Fruit fly (Drosophila melanogaster) whole organism, pupa: ENCODE results near the gene CG4456.

Experiments
- CG10348 ChIP-seq: fragments of 200-800 bp; sonication (Bioruptor generic); IDR thresholded peaks from 2 replicates; pipeline ENCODE4 v1.3.6; 2022; ENCODE audit warnings: missing biosample characterization, missing genetic modification characterization
- CG12605 ChIP-seq: fragments of 200-800 bp; sonication (Bioruptor generic); IDR thresholded peaks from 2 replicates; pipeline ENCODE4 v1.3.6; 2022; ENCODE audit warnings: missing biosample characterization, missing genetic modification characterization
- CG13204 ChIP-seq: fragments of 200-800 bp; sonication (Bioruptor generic); optimal IDR thresholded peaks from 2 replicates; lab custom pipeline; 2018; ENCODE audit warnings: missing biosample characterization, mild to moderate bottlenecking, missing genetic modification characterization, moderate library complexity
- CG14655 ChIP-seq: fragments of 200-800 bp; sonication (Bioruptor generic); optimal IDR thresholded peaks from 3 replicates; lab custom pipeline; 2017; ENCODE audit warnings: mild to moderate bottlenecking, missing biosample characterization, missing genetic modification reagents, missing genetic modification characterization
- CG15710 ChIP-seq: fragments of 200-800 bp; sonication (Bioruptor generic); optimal IDR thresholded peaks from 2 replicates; lab custom pipeline; 2018; ENCODE audit warnings: missing biosample characterization, mild to moderate bottlenecking, missing genetic modification characterization, moderate library complexity
- CG17806 ChIP-seq: fragments of 200-800 bp; sonication (Bioruptor generic); optimal IDR thresholded peaks from 2 replicates; lab custom pipeline; 2018; ENCODE audit warnings: missing biosample characterization, mild to moderate bottlenecking, missing genetic modification characterization, moderate library complexity
- CG32121 ChIP-seq: fragments of 200-800 bp; sonication (Bioruptor generic); IDR thresholded peaks from 2 replicates; pipeline ENCODE4 v1.3.6; 2022; ENCODE audit warnings: missing biosample characterization, missing genetic modification characterization
- CG34367 ChIP-seq: fragments of 200-800 bp; sonication (Bioruptor generic); optimal IDR thresholded peaks from 2 replicates; lab custom pipeline; 2018; ENCODE audit warnings: missing biosample characterization, mild to moderate bottlenecking, missing genetic modification characterization
- CG4496 ChIP-seq: fragments of 200-800 bp; sonication (Bioruptor generic); IDR thresholded peaks from 3 replicates; pipeline ENCODE4 v1.3.6; 2022; ENCODE audit warnings: missing biosample characterization, missing genetic modification characterization
- CG8159 ChIP-seq: fragments of 200-800 bp; sonication (Bioruptor generic); optimal IDR thresholded peaks from 3 replicates; lab custom pipeline; 2018; ENCODE audit warnings: missing biosample characterization, mild to moderate bottlenecking, missing genetic modification characterization, moderate library complexity
- CG8301 ChIP-seq: fragments of 200-800 bp; sonication (Bioruptor generic); optimal IDR thresholded peaks from 2 replicates; lab custom pipeline; 2018; ENCODE audit warnings: missing biosample characterization, mild to moderate bottlenecking, missing genetic modification characterization
- CG9948 ChIP-seq: fragments of 200-800 bp; sonication (Bioruptor generic); optimal IDR thresholded peaks from 2 replicates; lab custom pipeline; 2018; ENCODE audit warnings: missing biosample characterization, mild to moderate bottlenecking, missing genetic modification characterization, moderate library complexity
- D1 ChIP-seq: fragments of 200-800 bp; sonication (Bioruptor generic); optimal IDR thresholded peaks from 2 replicates; lab custom pipeline; 2018; ENCODE audit warnings: missing biosample characterization, mild to moderate bottlenecking, missing genetic modification characterization, moderate library complexity
- EcR ChIP-seq: fragments of 200-800 bp; sonication (Bioruptor generic); optimal IDR thresholded peaks from 3 replicates; lab custom pipeline; 2019; ENCODE audit warnings: missing biosample characterization, missing genetic modification characterization, mild to moderate bottlenecking, moderate library complexity, missing genetic modification reagents
- Ets98B ChIP-seq: fragments of 200-800 bp; sonication (Bioruptor generic); IDR thresholded peaks from 2 replicates; pipeline ENCODE4 v1.3.6; 2022; ENCODE audit warnings: missing biosample characterization, missing genetic modification characterization
- Pif1A ChIP-seq: fragments of 200-800 bp; sonication (Bioruptor generic); optimal IDR thresholded peaks from 3 replicates; lab custom pipeline; 2016; ENCODE audit warnings: missing biosample characterization, missing genetic modification characterization
- Pif1B ChIP-seq: fragments of 200-800 bp; sonication (Bioruptor generic); optimal IDR thresholded peaks from 3 replicates; lab custom pipeline; 2016; ENCODE audit warnings: missing biosample characterization, missing genetic modification characterization
- Snoo ChIP-seq: fragments of 200-800 bp; sonication (Bioruptor generic); optimal IDR thresholded peaks from 3 replicates; lab custom pipeline; 2017; ENCODE audit warnings: missing biosample characterization, mild to moderate bottlenecking, missing genetic modification characterization, inconsistent platforms
- fd96Ca ChIP-seq: fragments of 200-800 bp; sonication (Bioruptor generic); IDR thresholded peaks from 3 replicates; pipeline ENCODE4 v1.3.6; 2022; ENCODE audit warnings: missing biosample characterization, missing genetic modification characterization
- gl ChIP-seq: fragments of 200-800 bp; sonication (Bioruptor generic); optimal IDR thresholded peaks from 2 replicates; lab custom pipeline; 2018; ENCODE audit warnings: missing biosample characterization, mild to moderate bottlenecking, missing genetic modification characterization
- rn ChIP-seq: fragments of 200-800 bp; sonication (Bioruptor generic); IDR thresholded peaks from 2 replicates; pipeline ENCODE4 v1.3.6; 2022; ENCODE audit warnings: missing biosample characterization, missing genetic modification characterization

Gene CG4456

dm6 chr3L:9404497-9404896, 32.0 kb downstream of the CG4456 start, which contains the start of gene Cpr67B:
TSS of gene Cpr67B (plus strand) at chr3L:9404797.
- no peak for TF ChIP-seq CG32121
- TF ChIP-seq CG34367 (tag; lab: Kevin White, UChicago), result no peak
- no peak for TF ChIP-seq Pif1A
- TF ChIP-seq Snoo, result no peak
- TF ChIP-seq CG8301 (tag; lab: Kevin White, UChicago), result no peak
- TF ChIP-seq gl (tag; lab: Kevin White, UChicago), result no peak
- TF ChIP-seq EcR (GFP tag; lab: Kevin White, UChicago), result no peak
- no peak for TF ChIP-seq CG10348
- TF ChIP-seq Ets98B (GFP tag; lab: Robert Waterston, UW), result no peak
- TF ChIP-seq fd96Ca (GFP tag; lab: Robert Waterston, UW), result no peak
- no peak for TF ChIP-seq CG4496 (GFP tag; lab: Robert Waterston, UW)
- no peak for TF ChIP-seq CG9948
- TF ChIP-seq D1 (tag; lab: Kevin White, UChicago), result no peak
- no peak for TF ChIP-seq rn (GFP tag; lab: Robert Waterston, UW)
- no peak for TF ChIP-seq CG17806 (tag; lab: Kevin White, UChicago)
- TF ChIP-seq Pif1B (GFP tag; lab: Kevin White, UChicago), result no peak
- TF ChIP-seq, all 21 proteins: peak for 0

- no peak for TF ChIP-seq CG34367 (tag; lab: Kevin White, UChicago)
- no peak for TF ChIP-seq fd96Ca (GFP tag; lab: Robert Waterston, UW)
- no peak for TF ChIP-seq CG14655 (GFP tag; lab: Kevin White, UChicago)
- TF ChIP-seq CG4496 (GFP tag; lab: Robert Waterston, UW), result no peak
- TF ChIP-seq Pif1B (GFP tag; lab: Kevin White, UChicago), result no peak
- TF ChIP-seq gl (tag; lab: Kevin White, UChicago), result no peak
- TF ChIP-seq rn (GFP tag; lab: Robert Waterston, UW), result no peak
- TF ChIP-seq D1 (tag; lab: Kevin White, UChicago), result no peak
- no peak for TF ChIP-seq CG8301 (tag; lab: Kevin White, UChicago)
- no peak for TF ChIP-seq CG17806 (tag; lab: Kevin White, UChicago)
- no peak for TF ChIP-seq Ets98B (GFP tag; lab: Robert Waterston, UW)
- TF ChIP-seq Snoo, result no peak
- TF ChIP-seq CG12605 (GFP tag; lab: Robert Waterston, UW), result no peak
- TF ChIP-seq CG9948, result no peak
- TF ChIP-seq EcR (GFP tag; lab: Kevin White, UChicago), result no peak
- no peak for TF ChIP-seq Pif1A
- no peak for TF ChIP-seq CG13204 (GFP tag; lab: Kevin White, UChicago)
- no peak for TF ChIP-seq CG15710 (tag; lab: Kevin White, UChicago)
- no peak for TF ChIP-seq CG10348
- TF ChIP-seq, all 21 proteins: peak for 0
Observed at dm6 chr3L:9410030-9410589, 37.6 kb downstream of the CG4456 start.

- TF ChIP-seq Ets98B (GFP tag; lab: Robert Waterston, UW) (peak; percentile 61), fd96Ca (GFP tag; lab: Robert Waterston, UW) (peak; percentile 65; the same call in 2 of the 3 replicates), CG15710 (tag; lab: Kevin White, UChicago) (peak; percentile 76), D1 (tag; lab: Kevin White, UChicago) (no peak), Pif1A (peak; percentile 59), EcR (GFP tag; lab: Kevin White, UChicago) (peak; percentile 64), gl (tag; lab: Kevin White, UChicago) (no peak), CG4496 (GFP tag; lab: Robert Waterston, UW) (peak; percentile 75; the same call in 2 of the 3 replicates), CG13204 (GFP tag; lab: Kevin White, UChicago) (no peak), CG17806 (tag; lab: Kevin White, UChicago) (peak; percentile 61), Snoo (peak; percentile 51), CG8301 (tag; lab: Kevin White, UChicago) (peak; percentile 36), Pif1B (GFP tag; lab: Kevin White, UChicago) (peak; percentile 57), CG8159 (tag; lab: Kevin White, UChicago) (peak; percentile 61), CG34367 (tag; lab: Kevin White, UChicago) (peak; percentile 52), rn (GFP tag; lab: Robert Waterston, UW) (0 out of 2 replicates have a peak, but pooled peaks have one; percentile 7), CG32121 (peak; percentile 70), CG9948 (peak; percentile 64), CG10348 (no peak), CG12605 (GFP tag; lab: Robert Waterston, UW) (peak; percentile 60)
- TF ChIP-seq, all 21 proteins: peak for 16
Observed at dm6 chr3L:9410754-9411423, 38.4 kb downstream of the CG4456 start, which contains the start of the genes CG4022 and Cpsf5. TSS of gene CG4022 (minus strand) at chr3L:9410832. TSS of gene Cpsf5 (plus strand) at chr3L:9411038.

dm6 chr3L:9417288-9417687, 44.8 kb downstream of the CG4456 start, which contains the start of gene CG3982:
TSS of gene CG3982 (minus strand) at chr3L:9417388.
- TF ChIP-seq CG34367 (tag; lab: Kevin White, UChicago) (no peak), CG9948 (no peak), gl (tag; lab: Kevin White, UChicago) (no peak)
- TF ChIP-seq, all 21 proteins: peak for 0

- peak; percentile 89 for TF ChIP-seq fd96Ca (GFP tag; lab: Robert Waterston, UW)
- peak; percentile 45 for TF ChIP-seq CG9948
- peak; percentile 60 for TF ChIP-seq rn (GFP tag; lab: Robert Waterston, UW)
- TF ChIP-seq Pif1B (GFP tag; lab: Kevin White, UChicago), result peak; percentile 5
- peak; percentile 85 for TF ChIP-seq Ets98B (GFP tag; lab: Robert Waterston, UW)
- TF ChIP-seq Snoo, result peak; percentile 21
- TF ChIP-seq CG10348, result no peak
- peak; percentile 47 for TF ChIP-seq CG8159 (tag; lab: Kevin White, UChicago)
- TF ChIP-seq CG13204 (GFP tag; lab: Kevin White, UChicago), result no peak
- TF ChIP-seq gl (tag; lab: Kevin White, UChicago), result no peak
- peak; percentile 62 for TF ChIP-seq CG12605 (GFP tag; lab: Robert Waterston, UW)
- peak; percentile 85 for TF ChIP-seq CG4496 (GFP tag; lab: Robert Waterston, UW)
- peak; percentile 90 for TF ChIP-seq CG32121
- TF ChIP-seq CG14655 (GFP tag; lab: Kevin White, UChicago), result peak; percentile 36
- TF ChIP-seq CG34367 (tag; lab: Kevin White, UChicago), result peak; percentile 21
- TF ChIP-seq CG15710 (tag; lab: Kevin White, UChicago), result peak; percentile 40
- TF ChIP-seq CG8301 (tag; lab: Kevin White, UChicago), result peak; percentile 53
- peak; percentile 64 for TF ChIP-seq CG17806 (tag; lab: Kevin White, UChicago)
- TF ChIP-seq Pif1A, result peak; percentile 61
- no peak for TF ChIP-seq EcR (GFP tag; lab: Kevin White, UChicago)
- no peak for TF ChIP-seq D1 (tag; lab: Kevin White, UChicago)
Observed at dm6 chr3L:9419328-9419727, 46.8 kb downstream of the CG4456 start.
